Worm (Caenorhabditis elegans) whole organism, L3 larva: ENCODE measurements around the gene bed-2.

Experiments used
- R02D3.7 ChIP-seq: fragments of 150-350 bp; optimal IDR thresholded peaks from 2 replicates; lab custom pipeline; 2014; ENCODE audit warnings: missing biosample characterization, missing genetic modification characterization
- aly-2 ChIP-seq: fragments of 150-350 bp; optimal IDR thresholded peaks from 2 replicates; lab custom pipeline; 2014; ENCODE audit warnings: missing biosample characterization, missing genetic modification characterization
- ama-1 ChIP-seq: fragments of 150-350 bp; optimal IDR thresholded peaks from 2 replicates; lab custom pipeline; 2018
- ceh-28 ChIP-seq: fragments of 150-350 bp; optimal IDR thresholded peaks from 2 replicates; lab custom pipeline; 2014; ENCODE audit warnings: missing biosample characterization, missing genetic modification reagents, missing genetic modification characterization
- daf-12 ChIP-seq: fragments of 150-350 bp; optimal IDR thresholded peaks from 2 replicates; lab custom pipeline; 2014; ENCODE audit warnings: missing biosample characterization, missing genetic modification reagents, missing genetic modification characterization
- egl-27 ChIP-seq: sonication (generic microtip); optimal IDR thresholded peaks from 4 replicates; lab custom pipeline; 2017; ENCODE audit warnings: missing biosample characterization, missing genetic modification reagents, missing genetic modification characterization
- egl-5 ChIP-seq: fragments of 150-350 bp; optimal IDR thresholded peaks from 2 replicates; lab custom pipeline; 2017; ENCODE audit warnings: missing biosample characterization, missing genetic modification reagents, missing genetic modification characterization, inconsistent platforms
- elt-2 ChIP-seq: sonication (generic microtip); optimal IDR thresholded peaks from 2 replicates; lab custom pipeline; 2016; ENCODE audit warnings: missing genetic modification reagents, mild to moderate bottlenecking, missing genetic modification characterization, missing compliant biosample characterization
- elt-3 ChIP-seq, 3 experiments: fragments of 150-350 bp in 1 of 3; sonication (generic microtip) in 2 of 3; optimal IDR thresholded peaks; 2 replicates in 2 of 3; 4 replicates in 1 of 3; lab custom pipeline; 2014 to 2017; ENCODE audit warnings: missing biosample characterization in 3 of 3, missing genetic modification characterization in 3 of 3
- fkh-10 ChIP-seq: sonication (generic microtip); optimal IDR thresholded peaks from 2 replicates; lab custom pipeline; 2017; ENCODE audit warnings: missing biosample characterization, missing genetic modification reagents, missing genetic modification characterization
- fkh-2 ChIP-seq: fragments of 150-350 bp; optimal IDR thresholded peaks from 2 replicates; lab custom pipeline; 2014; ENCODE audit warnings: missing biosample characterization, missing genetic modification reagents, missing genetic modification characterization
- fos-1 ChIP-seq: fragments of 150-350 bp; optimal IDR thresholded peaks from 2 replicates; lab custom pipeline; 2014; ENCODE audit warnings: missing biosample characterization, missing genetic modification characterization
- hmg-11 ChIP-seq: sonication (generic microtip); optimal IDR thresholded peaks from 2 replicates; lab custom pipeline; 2016; ENCODE audit warnings: missing genetic modification characterization, missing compliant biosample characterization
- jun-1 ChIP-seq: fragments of 150-350 bp; optimal IDR thresholded peaks from 2 replicates; lab custom pipeline; 2014; ENCODE audit warnings: missing biosample characterization, missing genetic modification reagents, missing genetic modification characterization
- lin-15B ChIP-seq: fragments of 150-350 bp; optimal IDR thresholded peaks from 2 replicates; lab custom pipeline; 2014; ENCODE audit warnings: missing biosample characterization, missing genetic modification characterization
- lin-39 ChIP-seq: fragments of 150-350 bp; optimal IDR thresholded peaks from 2 replicates; lab custom pipeline; 2018; ENCODE audit warnings: missing biosample characterization, missing genetic modification reagents, missing genetic modification characterization
- lsy-12 ChIP-seq: sonication (generic microtip); optimal IDR thresholded peaks from 2 replicates; lab custom pipeline; 2016; ENCODE audit warnings: mild to moderate bottlenecking, missing genetic modification characterization, missing compliant biosample characterization
- mdl-1 ChIP-seq: fragments of 150-350 bp; optimal IDR thresholded peaks from 2 replicates; lab custom pipeline; 2014; ENCODE audit warnings: missing biosample characterization, missing genetic modification characterization
- mml-1 ChIP-seq: fragments of 150-350 bp; sonication (generic microtip); optimal IDR thresholded peaks from 3 replicates; lab custom pipeline; 2014; ENCODE audit warnings: missing biosample characterization, missing genetic modification characterization
- nfya-1 ChIP-seq: sonication (generic microtip); optimal IDR thresholded peaks from 2 replicates; lab custom pipeline; 2017; ENCODE audit warnings: missing genetic modification characterization, mild to moderate bottlenecking, missing compliant biosample characterization, antibody characterized with exemption, moderate library complexity; ENCODE audit not compliant: insufficient read depth
- nhr-11 ChIP-seq: fragments of 150-350 bp; optimal IDR thresholded peaks from 2 replicates; lab custom pipeline; 2014; ENCODE audit warnings: missing biosample characterization, missing genetic modification characterization
- nhr-12 ChIP-seq: fragments of 150-350 bp; optimal IDR thresholded peaks from 2 replicates; lab custom pipeline; 2014; ENCODE audit warnings: missing biosample characterization, missing genetic modification characterization
- nhr-237 ChIP-seq: fragments of 150-350 bp; optimal IDR thresholded peaks from 2 replicates; lab custom pipeline; 2014; ENCODE audit warnings: missing biosample characterization, missing genetic modification characterization
- nhr-25 ChIP-seq: sonication (generic microtip); optimal IDR thresholded peaks from 2 replicates; lab custom pipeline; 2017; ENCODE audit warnings: missing biosample characterization, missing genetic modification characterization
- nhr-28 ChIP-seq: fragments of 150-350 bp; optimal IDR thresholded peaks from 2 replicates; lab custom pipeline; 2014; ENCODE audit warnings: missing biosample characterization, missing genetic modification characterization
- nhr-76 ChIP-seq: fragments of 150-350 bp; sonication (generic microtip); optimal IDR thresholded peaks from 5 replicates; lab custom pipeline; 2014; ENCODE audit warnings: missing biosample characterization, missing genetic modification characterization
- pqm-1 ChIP-seq: fragments of 150-350 bp; optimal IDR thresholded peaks from 2 replicates; lab custom pipeline; 2017; ENCODE audit warnings: missing biosample characterization, missing genetic modification characterization, inconsistent platforms
- sea-2 ChIP-seq: fragments of 150-350 bp; sonication (generic microtip); optimal IDR thresholded peaks from 4 replicates; lab custom pipeline; 2014; ENCODE audit warnings: missing biosample characterization, missing genetic modification reagents, missing genetic modification characterization
- skn-1 ChIP-seq: fragments of 150-350 bp; optimal IDR thresholded peaks from 2 replicates; lab custom pipeline; 2014; ENCODE audit warnings: missing biosample characterization, missing genetic modification characterization
- snpc-4 ChIP-seq: fragments of 150-350 bp; optimal IDR thresholded peaks from 2 replicates; lab custom pipeline; 2014; ENCODE audit warnings: missing biosample characterization, missing genetic modification characterization
- unc-39 ChIP-seq: sonication (generic microtip); optimal IDR thresholded peaks from 4 replicates; lab custom pipeline; 2017; ENCODE audit warnings: missing biosample characterization, missing genetic modification characterization
- unc-62 ChIP-seq: fragments of 150-350 bp; sonication (generic microtip); optimal IDR thresholded peaks from 4 replicates; lab custom pipeline; 2014; ENCODE audit warnings: missing biosample characterization, missing genetic modification reagents, missing genetic modification characterization
- zag-1 ChIP-seq: fragments of 150-350 bp; optimal IDR thresholded peaks from 2 replicates; lab custom pipeline; 2014; ENCODE audit warnings: missing biosample characterization, missing genetic modification characterization
- ztf-4 ChIP-seq: fragments of 150-350 bp; optimal IDR thresholded peaks from 2 replicates; lab custom pipeline; 2014; ENCODE audit warnings: missing biosample characterization, missing genetic modification characterization

The bed-2 gene

ce11 chrIII:11457911-11458310 is 12.7 kb downstream of the bed-2 start:
- TF ChIP-seq elt-2 (tag; lab: Kevin White, UChicago) (no peak), snpc-4 (tag; lab: Kevin White, UChicago) (no peak), ztf-4 (tag; lab: Kevin White, UChicago) (no peak), unc-39 (no peak), fkh-10 (no peak), nhr-11 (tag; lab: Kevin White, UChicago) (no peak)

ce11 chrIII:11456577-11456976 is 14.0 kb downstream of the bed-2 start, which contains the start of gene plr-1:
Gene plr-1 (plus strand): TSS chrIII:11456877.
- no peak for TF ChIP-seq lin-39 (tag; lab: Kevin White, UChicago)
- TF ChIP-seq lin-15B, result no peak
- TF ChIP-seq pqm-1 (tag; lab: Kevin White, UChicago), result no peak
- no peak for TF ChIP-seq jun-1 (tag; lab: Kevin White, UChicago)
- no peak for TF ChIP-seq egl-27 (tag; lab: Kevin White, UChicago)
- TF ChIP-seq aly-2 (tag; lab: Kevin White, UChicago), result no peak
- no peak for TF ChIP-seq nhr-76 (tag; lab: Kevin White, UChicago)
- no peak for TF ChIP-seq nfya-1 (tag; lab: Kevin White, UChicago)
- TF ChIP-seq lsy-12 (tag; lab: Kevin White, UChicago), result no peak
- TF ChIP-seq elt-3 (tag; optimal IDR thresholded peaks at IDR 0.05; lab: Kevin White, UChicago), result no peak
- no peak for TF ChIP-seq ceh-28 (tag; lab: Kevin White, UChicago)
- TF ChIP-seq zag-1 (tag; lab: Kevin White, UChicago), result no peak
- no peak for TF ChIP-seq nhr-25 (tag; lab: Kevin White, UChicago)
- no peak for TF ChIP-seq nhr-28
- no peak for TF ChIP-seq egl-5 (tag; lab: Kevin White, UChicago)
- TF ChIP-seq sea-2 (GFP tag; lab: Kevin White, UChicago), result no peak
- TF ChIP-seq ama-1 (lab: Kevin White, UChicago), result no peak
- TF ChIP-seq fkh-10, result no peak

ce11 chrIII:11453970-11454369 is 16.6 kb downstream of the bed-2 start:
- TF ChIP-seq mml-1 (no peak), fkh-10 (no peak)

DNA sequence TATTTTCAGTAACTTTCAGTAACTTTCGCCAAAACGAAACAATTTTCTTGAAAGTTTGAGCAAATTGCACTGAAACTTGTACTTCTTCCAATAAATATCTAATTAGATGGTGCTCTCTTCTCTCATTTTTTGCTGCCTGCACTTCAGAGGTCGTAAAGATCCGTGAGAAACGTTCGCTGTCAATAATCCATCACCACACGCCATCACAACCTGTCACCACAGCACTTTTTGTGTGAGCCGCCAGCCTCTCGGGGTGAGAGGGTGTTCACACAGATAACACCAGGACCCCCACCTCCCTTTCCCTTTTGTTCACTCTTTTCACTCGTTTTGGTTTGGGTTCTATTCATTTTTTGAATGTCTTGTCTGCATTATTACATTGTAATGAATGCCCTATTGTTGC is 18.1 kb downstream of the bed-2 start:
- TF ChIP-seq daf-12 (no peak), snpc-4 (tag; lab: Kevin White, UChicago) (no peak), fos-1 (tag; lab: Kevin White, UChicago) (no peak), ama-1 (lab: Kevin White, UChicago) (no peak), hmg-11 (no peak), egl-27 (tag; lab: Kevin White, UChicago) (no peak)

DNA sequence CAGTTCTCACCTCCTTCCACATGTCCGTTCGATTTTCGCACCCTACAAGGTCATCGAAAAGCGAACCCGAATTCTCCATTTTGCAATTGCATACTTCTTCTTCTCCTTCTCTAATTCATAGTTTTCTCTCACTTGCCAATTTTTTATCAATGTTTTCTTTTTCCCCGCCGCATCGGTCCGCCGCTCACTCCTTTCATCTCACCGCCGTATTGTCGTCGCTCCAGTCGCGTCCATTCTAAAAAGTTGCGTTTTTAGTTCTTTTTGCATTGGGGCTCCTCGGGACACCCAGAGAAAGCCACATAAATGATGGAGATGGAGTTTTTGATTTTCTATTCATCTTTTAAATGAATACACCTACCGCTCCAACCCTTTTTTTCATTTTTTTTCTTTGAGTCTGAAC is 19.2 kb downstream of the bed-2 start:
- TF ChIP-seq elt-2 (tag; lab: Kevin White, UChicago) (peak; percentile 16), unc-39 (no peak)

ce11 chrIII:11448330-11448729 is 22.3 kb downstream of the bed-2 start:
- TF ChIP-seq mdl-1 (tag; lab: Kevin White, UChicago) (no peak), egl-5 (tag; lab: Kevin White, UChicago) (peak; percentile 99)
- TF ChIP-seq, all 47 proteins: peak for 1

DNA sequence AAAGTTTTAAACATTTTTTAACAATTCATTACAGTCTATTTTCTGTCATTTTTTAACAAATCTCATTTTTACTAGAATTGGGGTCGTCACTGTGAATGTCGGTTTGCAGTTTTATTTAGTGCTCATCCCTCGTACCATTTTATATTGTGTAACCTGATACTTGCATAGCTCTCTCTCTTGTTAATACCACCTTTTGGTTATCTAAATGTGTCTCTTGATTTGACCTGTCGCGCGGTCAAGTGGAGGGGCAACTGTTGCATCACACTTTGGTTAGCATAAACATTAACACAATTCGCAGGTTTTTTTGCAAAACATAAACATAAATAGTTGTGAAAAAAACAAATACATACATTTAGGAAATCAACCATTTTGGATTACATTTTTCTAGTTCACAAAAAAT is 23.8 kb downstream of the bed-2 start:
- no peak for TF ChIP-seq ztf-4 (tag; lab: Kevin White, UChicago)
- TF ChIP-seq fkh-10, result no peak
- TF ChIP-seq fkh-2, result no peak
- TF ChIP-seq R02D3.7, result no peak
- no peak for TF ChIP-seq fos-1 (tag; lab: Kevin White, UChicago)
- TF ChIP-seq skn-1 (tag; lab: Kevin White, UChicago), result no peak
- TF ChIP-seq aly-2 (tag; lab: Kevin White, UChicago), result no peak
- TF ChIP-seq nhr-237 (tag; lab: Kevin White, UChicago), result no peak
- no peak for TF ChIP-seq mdl-1 (tag; lab: Kevin White, UChicago)
- TF ChIP-seq nhr-12, result no peak
- no peak for TF ChIP-seq unc-62
- TF ChIP-seq daf-12, result no peak
- TF ChIP-seq lin-15B, result no peak
- TF ChIP-seq nhr-28, result no peak
- TF ChIP-seq elt-2 (tag; lab: Kevin White, UChicago), result no peak
- no peak for TF ChIP-seq ceh-28 (tag; lab: Kevin White, UChicago)
